Fruit fly (Drosophila melanogaster) whole organism, wandering third instar larva: ENCODE results near the gene CG43169.

Experiments used
- Abd-B ChIP-seq: fragments of >200 bp; optimal IDR thresholded peaks from 2 replicates; lab custom pipeline; 2017; ENCODE audit warnings: missing biosample characterization, missing genetic modification characterization
- Dif ChIP-seq: fragments of 200-275, 200-300 bp; sonication (Bioruptor generic); optimal IDR thresholded peaks from 2 replicates; lab custom pipeline; 2018; ENCODE audit warnings: missing biosample characterization, missing genetic modification characterization; ENCODE audit not compliant: partially characterized antibody
- HLH106 ChIP-seq: fragments of 200-800 bp; optimal IDR thresholded peaks from 3 replicates; lab custom pipeline; 2019; ENCODE audit warnings: missing biosample characterization, mild to moderate bottlenecking, missing genetic modification characterization, moderate library complexity
- Hr78 ChIP-seq: fragments of >200 bp; optimal IDR thresholded peaks from 2 replicates; lab custom pipeline; 2017; ENCODE audit warnings: missing biosample characterization, missing genetic modification characterization
- Rel ChIP-seq, 2 experiments: fragments of 200-800 bp; sonication (Bioruptor generic) in 1 of 2; optimal IDR thresholded peaks; 2 replicates in 1 of 2; 3 replicates in 1 of 2; lab custom pipeline; 2016 to 2019; ENCODE audit warnings: mild to moderate bottlenecking in 2 of 2, missing biosample characterization in 2 of 2, missing genetic modification characterization in 2 of 2, moderate library complexity in 1 of 2
- jim ChIP-seq: fragments of 175-275, 200-325 bp; sonication (Bioruptor generic); optimal IDR thresholded peaks from 2 replicates; lab custom pipeline; 2016; ENCODE audit warnings: missing biosample characterization, mild to moderate bottlenecking, missing genetic modification characterization
- pan ChIP-seq: fragments of >200 bp; optimal IDR thresholded peaks from 2 replicates; lab custom pipeline; 2017
- sv ChIP-seq: fragments of 200-800 bp; sonication (Bioruptor generic); optimal IDR thresholded peaks from 3 replicates; lab custom pipeline; 2016; ENCODE audit warnings: missing biosample characterization, missing genetic modification characterization
- tai ChIP-seq: sonication (Bioruptor generic); optimal IDR thresholded peaks from 2 replicates; lab custom pipeline; 2016; ENCODE audit warnings: missing biosample characterization, missing genetic modification characterization
- usp ChIP-seq: fragments of >200 bp; optimal IDR thresholded peaks from 2 replicates; lab custom pipeline; 2017; ENCODE audit warnings: missing biosample characterization, missing genetic modification characterization

- TF ChIP-seq usp (GFP tag; lab: Kevin White, UChicago) (no peak), sv (GFP tag; lab: Kevin White, UChicago) (no peak), tai (GFP tag; lab: Kevin White, UChicago) (no peak), Abd-B (GFP tag; lab: Kevin White, UChicago) (no peak), HLH106 (no peak), Hr78 (GFP tag; lab: Kevin White, UChicago) (no peak), Rel (GFP tag; optimal IDR thresholded peaks at IDR 0.05; lab: Kevin White, UChicago) (no peak), Rel (tag; optimal IDR thresholded peaks at IDR 0.05; lab: Kevin White, UChicago) (no peak), pan (no peak), Dif (GFP tag; lab: Kevin White, UChicago) (no peak), jim (GFP tag; lab: Kevin White, UChicago) (no peak)
These were observed 33.2 kb downstream of the CG43169 start for dm6 chr3L:8855262-8855661.
